Worm (Caenorhabditis elegans) whole organism, mixed stage, embryonic: ENCODE measurements around the gene madf-11.

ENCODE experiments used
- ham-2 ChIP-seq: fragments of 200-800 bp; sonication (Bioruptor generic); optimal IDR thresholded peaks from 2 replicates; lab custom pipeline; 2018; ENCODE audit warnings: mild to moderate bottlenecking, missing genetic modification characterization, missing compliant biosample characterization
- lin-13 ChIP-seq: fragments of 150-350 bp; optimal IDR thresholded peaks from 2 replicates; lab custom pipeline; 2014; ENCODE audit warnings: missing biosample characterization, missing genetic modification characterization
- mab-5 ChIP-seq: fragments of 150-350 bp; optimal IDR thresholded peaks from 2 replicates; lab custom pipeline; 2014; ENCODE audit warnings: missing biosample characterization, missing genetic modification characterization
- nhr-237 ChIP-seq: fragments of 150-350 bp; optimal IDR thresholded peaks from 2 replicates; lab custom pipeline; 2014; ENCODE audit warnings: missing biosample characterization, missing genetic modification characterization

ce11 chrIII:5553098-5553497 is 50.2 kb downstream of the madf-11 start:
- no peak for TF ChIP-seq lin-13 (tag; lab: Kevin White, UChicago)
- TF ChIP-seq nhr-237 (tag; lab: Kevin White, UChicago), result no peak
- TF ChIP-seq ham-2 (GFP tag; lab: Kevin White, UChicago), result no peak
- TF ChIP-seq mab-5, result no peak
